Fruit fly (Drosophila melanogaster) whole organism, wandering third instar larva: ENCODE results near the gene CG34282.

Source experiments
- HLH106 ChIP-seq: fragments of 200-800 bp; optimal IDR thresholded peaks from 3 replicates; lab custom pipeline; 2019; ENCODE audit warnings: missing biosample characterization, mild to moderate bottlenecking, missing genetic modification characterization, moderate library complexity
- Hr83 ChIP-seq: fragments of 200-300 bp; sonication (Bioruptor generic); optimal IDR thresholded peaks from 2 replicates; lab custom pipeline; 2016; ENCODE audit warnings: missing biosample characterization, mild to moderate bottlenecking, missing genetic modification characterization, moderate library complexity; ENCODE audit not compliant: poor library complexity, severe bottlenecking
- Myc ChIP-seq: fragments of >200 bp; optimal IDR thresholded peaks from 2 replicates; lab custom pipeline; 2017
- dl ChIP-seq, 2 experiments: fragments of 175-275, 200-275 bp in 1 of 2; fragments of 200-275 bp in 1 of 2; sonication (Bioruptor generic); optimal IDR thresholded peaks; lab custom pipeline; 2018; ENCODE audit warnings: mild to moderate bottlenecking in 2 of 2, missing biosample characterization in 2 of 2, missing genetic modification characterization in 2 of 2, moderate library complexity in 2 of 2; ENCODE audit not compliant: partially characterized antibody in 2 of 2, insufficient read depth in 1 of 2
- dmrt93B ChIP-seq: fragments of 200-800 bp; sonication (Bioruptor generic); optimal IDR thresholded peaks from 2 replicates; lab custom pipeline; 2018; ENCODE audit warnings: missing biosample characterization, mild to moderate bottlenecking, missing genetic modification characterization
- fru ChIP-seq: fragments of 200-800 bp; sonication (Bioruptor generic); optimal IDR thresholded peaks from 3 replicates; lab custom pipeline; 2016; ENCODE audit warnings: missing biosample characterization, mild to moderate bottlenecking, missing genetic modification characterization
- lola ChIP-seq: fragments of >200 bp; optimal IDR thresholded peaks from 2 replicates; lab custom pipeline; 2017; ENCODE audit warnings: missing biosample characterization, missing genetic modification characterization
- pan ChIP-seq: fragments of >200 bp; optimal IDR thresholded peaks from 2 replicates; lab custom pipeline; 2017
- rgr ChIP-seq: fragments of 200-800 bp; sonication (Bioruptor generic); optimal IDR thresholded peaks from 3 replicates; lab custom pipeline; 2016; ENCODE audit warnings: missing biosample characterization, mild to moderate bottlenecking, missing genetic modification characterization

DNA sequence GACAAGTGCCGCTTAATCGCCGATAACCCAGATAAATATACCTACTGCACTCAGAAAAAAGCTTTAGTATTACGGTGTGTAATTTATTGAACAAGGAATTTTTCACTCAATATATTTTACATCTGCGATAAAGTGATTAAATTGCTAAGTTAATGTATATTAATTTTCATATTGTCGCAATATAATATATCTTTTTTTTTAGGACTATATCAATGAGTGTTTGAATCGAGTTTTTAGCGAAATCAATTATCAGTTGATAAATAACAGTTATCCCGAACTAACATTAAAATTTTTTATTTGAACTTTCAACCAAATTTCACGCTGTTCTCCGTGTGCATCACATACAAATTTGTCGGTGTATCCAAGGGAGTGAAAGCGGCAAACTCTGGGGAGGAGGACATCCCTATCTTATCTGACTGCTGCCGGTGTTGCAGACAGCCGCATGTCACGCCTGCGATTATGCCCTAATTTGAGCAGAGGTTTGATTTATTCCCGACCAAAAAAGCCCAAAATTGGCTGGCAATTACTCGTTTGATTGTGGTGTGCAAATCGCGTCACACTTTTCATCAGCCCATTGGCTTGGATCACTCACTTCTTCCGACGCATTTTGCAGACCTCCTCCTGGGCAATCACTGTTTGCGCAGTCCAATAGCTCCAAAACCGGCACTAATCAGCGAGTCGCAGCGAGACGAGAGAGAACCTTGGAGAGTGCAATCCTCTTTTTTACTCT, 43.8 kb downstream of the CG34282 start:
- no peak for TF ChIP-seq lola (GFP tag; lab: Kevin White, UChicago)
- no peak for TF ChIP-seq dl (GFP tag; optimal IDR thresholded peaks at IDR 0.05; lab: Kevin White, UChicago; ENCODE audit: insufficient read depth in 1 of 2, partially characterized antibody in 2 of 2)
- TF ChIP-seq Hr83 (GFP tag; lab: Kevin White, UChicago) = peak; percentile 30
- peak; percentile 50 for TF ChIP-seq fru (GFP tag; lab: Kevin White, UChicago)
- no peak for TF ChIP-seq rgr (GFP tag; lab: Kevin White, UChicago)
- TF ChIP-seq pan = no peak
- TF ChIP-seq HLH106 = no peak
- TF ChIP-seq Myc = no peak
- no peak for TF ChIP-seq dmrt93B (GFP tag; lab: Kevin White, UChicago)
